Worm (Caenorhabditis elegans) whole organism, L1 larva: Measurements from ENCODE around the gene srj-23.

Experiments
- alr-1 ChIP-seq: fragments of 200-800 bp; sonication (Bioruptor generic); optimal IDR thresholded peaks from 2 replicates; lab custom pipeline; 2018; ENCODE audit warnings: borderline replicate concordance, mild to moderate bottlenecking, missing genetic modification characterization, missing compliant biosample characterization
- aly-2 ChIP-seq: fragments of 150-350 bp; optimal IDR thresholded peaks from 2 replicates; lab custom pipeline; 2014; ENCODE audit warnings: missing biosample characterization, missing genetic modification characterization
- ama-1 ChIP-seq: fragments of 150-350 bp; optimal IDR thresholded peaks from 2 replicates; lab custom pipeline; 2014
- blmp-1 ChIP-seq: fragments of 150-350 bp; optimal IDR thresholded peaks from 2 replicates; lab custom pipeline; 2014; ENCODE audit warnings: missing biosample characterization, missing genetic modification characterization
- ceh-88 ChIP-seq: fragments of 200-800 bp; sonication (Bioruptor generic); IDR thresholded peaks from 2 replicates; pipeline ENCODE4 v1.3.6; 2022; ENCODE audit warnings: missing genetic modification characterization, missing compliant biosample characterization
- dpl-1 ChIP-seq, 3 experiments: fragments of 150-350 bp in 2 of 3; sonication (generic microtip) in 1 of 3; optimal IDR thresholded peaks; 2 replicates each; lab custom pipeline; 2014 to 2017; ENCODE audit warnings: missing biosample characterization in 3 of 3, missing genetic modification characterization in 3 of 3, missing genetic modification reagents in 3 of 3
- efl-1 ChIP-seq, 4 experiments: fragments of 150-350 bp; optimal IDR thresholded peaks in 3 of 4; peaks in 1 of 4; 1 replicate in 1 of 4; 2 replicates in 3 of 4; lab custom pipeline; 2014; ENCODE audit warnings: missing biosample characterization in 2 of 4, missing genetic modification characterization in 2 of 4, missing genetic modification reagents in 2 of 4
- egl-27 ChIP-seq, 2 experiments: fragments of 150-350 bp in 1 of 2; sonication (generic microtip); optimal IDR thresholded peaks; 3 replicates each; lab custom pipeline; 2017 to 2018; ENCODE audit warnings: missing biosample characterization in 2 of 2, missing genetic modification characterization in 2 of 2, missing genetic modification reagents in 2 of 2
- elt-2 ChIP-seq: sonication (generic microtip); optimal IDR thresholded peaks from 2 replicates; lab custom pipeline; 2016; ENCODE audit warnings: missing genetic modification characterization, mild to moderate bottlenecking, inconsistent platforms, missing compliant biosample characterization, missing genetic modification reagents
- fkh-10 ChIP-seq: sonication (generic microtip); optimal IDR thresholded peaks from 2 replicates; lab custom pipeline; 2017; ENCODE audit warnings: missing biosample characterization, missing genetic modification reagents, missing genetic modification characterization
- fkh-4 ChIP-seq: sonication (generic microtip); optimal IDR thresholded peaks from 2 replicates; lab custom pipeline; 2016; ENCODE audit warnings: missing compliant biosample characterization, missing genetic modification characterization, borderline replicate concordance
- fkh-8 ChIP-seq: sonication (generic microtip); optimal IDR thresholded peaks from 2 replicates; lab custom pipeline; 2016; ENCODE audit warnings: mild to moderate bottlenecking, missing genetic modification characterization, missing compliant biosample characterization
- hpl-2 ChIP-seq: fragments of 150-350 bp; optimal IDR thresholded peaks from 2 replicates; lab custom pipeline; 2014; ENCODE audit warnings: missing biosample characterization, missing genetic modification reagents, missing genetic modification characterization
- irx-1 ChIP-seq: sonication (generic microtip); optimal IDR thresholded peaks from 2 replicates; lab custom pipeline; 2016; ENCODE audit warnings: missing genetic modification characterization, missing compliant biosample characterization
- jun-1 ChIP-seq: fragments of 150-350 bp; optimal IDR thresholded peaks from 2 replicates; lab custom pipeline; 2014; ENCODE audit warnings: missing biosample characterization, missing genetic modification reagents, missing genetic modification characterization
- lin-35 ChIP-seq, 2 experiments: fragments of 150-350 bp; optimal IDR thresholded peaks; 2 replicates each; lab custom pipeline; 2014; ENCODE audit warnings: missing biosample characterization in 2 of 2, missing genetic modification characterization in 2 of 2, missing genetic modification reagents in 2 of 2
- lin-39 ChIP-seq: fragments of 150-350 bp; optimal IDR thresholded peaks from 2 replicates; lab custom pipeline; 2014; ENCODE audit warnings: missing biosample characterization, missing genetic modification reagents, missing genetic modification characterization
- lir-3 ChIP-seq: sonication (generic microtip); optimal IDR thresholded peaks from 2 replicates; lab custom pipeline; 2016; ENCODE audit warnings: mild to moderate bottlenecking, missing genetic modification characterization, moderate library complexity, missing compliant biosample characterization; ENCODE audit not compliant: poor library complexity
- lsy-2 ChIP-seq, 2 experiments: fragments of 150-350 bp; optimal IDR thresholded peaks; 2 replicates each; lab custom pipeline; 2014; ENCODE audit warnings: missing biosample characterization in 2 of 2, missing genetic modification characterization in 2 of 2
- mab-9 ChIP-seq: fragments of 200-800 bp; sonication (Bioruptor generic); IDR thresholded peaks from 2 replicates; pipeline ENCODE4 v1.3.6; 2022; ENCODE audit warnings: missing genetic modification reagents, missing genetic modification characterization, missing compliant biosample characterization
- mef-2 ChIP-seq: fragments of 150-350 bp; optimal IDR thresholded peaks from 2 replicates; lab custom pipeline; 2014; ENCODE audit warnings: missing biosample characterization, missing genetic modification characterization
- mep-1 ChIP-seq: fragments of 150-350 bp; optimal IDR thresholded peaks from 2 replicates; lab custom pipeline; 2014; ENCODE audit warnings: missing biosample characterization, missing genetic modification characterization
- nhr-19 ChIP-seq: fragments of 200-800 bp; sonication (Bioruptor generic); conservative IDR thresholded peaks from 2 replicates; pipeline ENCODE4 v1.3.6; 2022; ENCODE audit warnings: missing genetic modification characterization, missing compliant biosample characterization
- nhr-20 ChIP-seq: sonication (generic microtip); optimal IDR thresholded peaks from 2 replicates; lab custom pipeline; 2016; ENCODE audit warnings: mild to moderate bottlenecking, missing genetic modification characterization, missing compliant biosample characterization
- nhr-237 ChIP-seq: fragments of 150-350 bp; optimal IDR thresholded peaks from 2 replicates; lab custom pipeline; 2014; ENCODE audit warnings: missing biosample characterization, missing genetic modification characterization
- nhr-28 ChIP-seq: fragments of 150-350 bp; optimal IDR thresholded peaks from 2 replicates; lab custom pipeline; 2014; ENCODE audit warnings: missing biosample characterization, missing genetic modification characterization
- nhr-71 ChIP-seq: sonication (generic microtip); optimal IDR thresholded peaks from 2 replicates; lab custom pipeline; 2016; ENCODE audit warnings: mild to moderate bottlenecking, missing genetic modification characterization, moderate library complexity, missing compliant biosample characterization
- nhr-76 ChIP-seq: sonication (generic microtip); optimal IDR thresholded peaks from 2 replicates; lab custom pipeline; 2017; ENCODE audit warnings: missing biosample characterization, missing genetic modification characterization
- nhr-77 ChIP-seq: fragments of 150-350 bp; optimal IDR thresholded peaks from 2 replicates; lab custom pipeline; 2014; ENCODE audit warnings: missing biosample characterization, missing genetic modification characterization
- nhr-84 ChIP-seq: sonication (generic microtip); optimal IDR thresholded peaks from 2 replicates; lab custom pipeline; 2017; ENCODE audit warnings: missing biosample characterization, missing genetic modification characterization
- nhr-85 ChIP-seq: sonication (generic microtip); peaks from one replicate; lab custom pipeline; 2016; ENCODE audit warnings: missing genetic modification characterization, inconsistent platforms, missing compliant biosample characterization
- pag-3 ChIP-seq: sonication (generic microtip); optimal IDR thresholded peaks from 2 replicates; lab custom pipeline; 2017; ENCODE audit warnings: missing genetic modification characterization, mild to moderate bottlenecking, missing compliant biosample characterization, antibody characterized with exemption, borderline replicate concordance; ENCODE audit not compliant: insufficient read depth
- pqm-1 ChIP-seq: sonication (generic microtip); optimal IDR thresholded peaks from 3 replicates; lab custom pipeline; 2017; ENCODE audit warnings: missing biosample characterization, missing genetic modification characterization
- snpc-4 ChIP-seq: fragments of 150-350 bp; optimal IDR thresholded peaks from 2 replicates; lab custom pipeline; 2014; ENCODE audit warnings: missing biosample characterization, missing genetic modification characterization
- swsn-7 ChIP-seq: sonication (generic microtip); optimal IDR thresholded peaks from 2 replicates; lab custom pipeline; 2016; ENCODE audit warnings: missing genetic modification characterization, missing compliant biosample characterization
- unc-130 ChIP-seq: fragments of 150-350 bp; optimal IDR thresholded peaks from 2 replicates; lab custom pipeline; 2017; ENCODE audit warnings: missing biosample characterization, missing genetic modification characterization, inconsistent platforms
- unc-62 ChIP-seq: fragments of 150-350 bp; optimal IDR thresholded peaks from 2 replicates; lab custom pipeline; 2014; ENCODE audit warnings: missing biosample characterization, missing genetic modification reagents, missing genetic modification characterization
- vab-15 ChIP-seq: sonication (generic microtip); optimal IDR thresholded peaks from 2 replicates; lab custom pipeline; 2017; ENCODE audit warnings: missing genotype, mild to moderate bottlenecking, missing genetic modification characterization, missing compliant biosample characterization
- xbp-1 ChIP-seq: sonication (generic microtip); optimal IDR thresholded peaks from 2 replicates; lab custom pipeline; 2016; ENCODE audit warnings: missing genetic modification characterization, missing compliant biosample characterization
- zag-1 ChIP-seq: fragments of 150-350 bp; optimal IDR thresholded peaks from 2 replicates; lab custom pipeline; 2014; ENCODE audit warnings: missing biosample characterization, missing genetic modification characterization

srj-23 gene

ce11 chrV:1456614-1457013, 5.2 kb downstream of the srj-23 start:
- TF ChIP-seq lin-35 (GFP tag; optimal IDR thresholded peaks at IDR 0.05; lab: Kevin White, UChicago) = peak in 1 of 2 experiments; percentile 16
- TF ChIP-seq lsy-2 (tag; optimal IDR thresholded peaks at IDR 0.05; lab: Kevin White, UChicago) = peak in 1 of 2 experiments; percentile 54
- no peak for TF ChIP-seq efl-1 (optimal IDR thresholded peaks at IDR 0.05; lab: Kevin White, UChicago)
- peak in 1 of 2 experiments; percentile 81 for TF ChIP-seq efl-1 (GFP tag; optimal IDR thresholded peaks at IDR 0.05 in 1 of 2; lab: Kevin White, UChicago)
- no peak for TF ChIP-seq egl-27 (tag; optimal IDR thresholded peaks at IDR 0.05; lab: Kevin White, UChicago)
- TF ChIP-seq, all 84 proteins: peak for 3

- TF ChIP-seq mep-1 (tag; lab: Kevin White, UChicago) = no peak
- TF ChIP-seq nhr-77 (tag; lab: Kevin White, UChicago) = no peak
- peak; percentile 18 for TF ChIP-seq nhr-20 (tag; lab: Kevin White, UChicago)
- peak; percentile 79 for TF ChIP-seq elt-2 (tag; lab: Kevin White, UChicago)
- peak; percentile 44 for TF ChIP-seq jun-1 (tag; lab: Kevin White, UChicago)
- TF ChIP-seq lin-35 (GFP tag; optimal IDR thresholded peaks at IDR 0.05; lab: Kevin White, UChicago) = peak in 1 of 2 experiments; percentile 12
- no peak for TF ChIP-seq efl-1 (optimal IDR thresholded peaks at IDR 0.05; lab: Kevin White, UChicago)
- peak in 1 of 2 experiments; percentile 91 for TF ChIP-seq efl-1 (GFP tag; optimal IDR thresholded peaks at IDR 0.05 in 1 of 2; lab: Kevin White, UChicago)
These were observed 8.0 kb downstream of the srj-23 start for ce11 chrV:1459374-1459926.

ce11 chrV:1460069-1460468, 8.6 kb downstream of the srj-23 start, which contains the start of gene hacd-1:
Gene hacd-1, plus strand, starts transcription at chrV:1460369.
- TF ChIP-seq snpc-4 (tag; lab: Kevin White, UChicago) (no peak), mab-9 (GFP tag; lab: Robert Waterston, UW) (no peak), nhr-85 (tag; lab: Kevin White, UChicago) (no peak), mef-2 (no peak), jun-1 (tag; lab: Kevin White, UChicago) (no peak), nhr-28 (tag; lab: Kevin White, UChicago) (no peak), fkh-4 (tag; lab: Kevin White, UChicago) (no peak), unc-62 (no peak), pag-3 (tag; lab: Kevin White, UChicago) (no peak), xbp-1 (tag; lab: Kevin White, UChicago) (no peak), nhr-84 (tag; lab: Kevin White, UChicago) (no peak), aly-2 (tag; lab: Kevin White, UChicago) (no peak)

ce11 chrV:1464543-1465040, 13.2 kb downstream of the srj-23 start, which contains the start of the genes fpn-1.2 and pqn-54:
Gene fpn-1.2, minus strand, starts transcription at chrV:1464699.
Gene pqn-54, plus strand, starts transcription at chrV:1464990.
- peak; percentile 10 for TF ChIP-seq elt-2 (tag; lab: Kevin White, UChicago)
- TF ChIP-seq nhr-71 = no peak

DNA sequence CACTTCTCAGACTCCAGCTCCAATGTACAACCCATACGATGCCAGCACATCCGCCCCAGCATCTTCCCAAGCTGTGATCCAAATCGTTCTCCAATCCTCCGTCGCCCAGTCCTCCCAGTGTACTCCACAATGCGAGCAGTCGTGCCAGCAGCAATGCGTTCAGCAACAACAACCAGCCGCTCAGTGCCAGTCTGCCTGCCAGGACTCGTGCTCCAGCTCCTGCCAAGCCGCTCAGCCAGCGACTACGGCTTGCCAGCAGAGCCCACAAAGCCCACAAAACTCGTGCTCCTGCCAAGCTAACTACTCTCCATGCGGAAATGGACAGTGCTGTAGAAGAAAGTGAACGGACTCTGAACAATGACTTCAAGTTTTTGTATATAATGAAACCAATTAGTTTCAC, 14.5 kb downstream of the srj-23 start:
- TF ChIP-seq efl-1 (optimal IDR thresholded peaks at IDR 0.05; lab: Kevin White, UChicago) = no peak
- TF ChIP-seq efl-1 (GFP tag; optimal IDR thresholded peaks at IDR 0.05 in 1 of 2; lab: Kevin White, UChicago) = peak in 1 of 2 experiments; percentile 40
- no peak for TF ChIP-seq pag-3 (tag; lab: Kevin White, UChicago)

DNA sequence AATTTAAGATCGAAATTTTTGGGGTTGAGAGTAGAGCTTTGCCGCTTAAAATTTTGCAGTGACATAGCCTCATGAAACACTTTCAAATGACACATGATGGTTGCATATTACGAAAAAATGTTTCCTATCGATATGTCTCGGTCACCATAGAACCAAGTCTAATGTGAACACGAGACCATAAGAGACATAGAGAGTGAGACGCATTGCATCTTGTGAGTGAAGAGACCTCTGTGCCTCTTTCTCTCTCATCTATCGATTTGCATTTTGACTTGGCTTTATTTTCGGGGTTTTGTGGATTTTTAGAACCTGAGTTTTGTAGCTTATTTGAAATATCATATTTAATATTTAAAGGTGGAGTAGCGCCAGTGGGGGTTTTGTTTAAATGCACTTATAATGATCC, 15.5 kb downstream of the srj-23 start:
- no peak for TF ChIP-seq fkh-10 (GFP tag; lab: Kevin White, UChicago)
- TF ChIP-seq nhr-76 = no peak
- TF ChIP-seq hpl-2 = no peak
- no peak for TF ChIP-seq nhr-237 (tag; lab: Kevin White, UChicago)
- no peak for TF ChIP-seq nhr-19
- peak; percentile 55 for TF ChIP-seq fkh-8 (tag; lab: Kevin White, UChicago)
- no peak for TF ChIP-seq irx-1 (tag; lab: Kevin White, UChicago)
- TF ChIP-seq swsn-7 = no peak
- no peak for TF ChIP-seq snpc-4 (tag; lab: Kevin White, UChicago)
- no peak for TF ChIP-seq alr-1 (tag; lab: Kevin White, UChicago)
- TF ChIP-seq ama-1 (lab: Kevin White, UChicago) = no peak
- TF ChIP-seq vab-15 (tag; lab: Kevin White, UChicago) = no peak
- no peak for TF ChIP-seq unc-130 (tag; lab: Kevin White, UChicago)
- peak; percentile 43 for TF ChIP-seq nhr-71
- peak in 1 of 3 experiments; percentile 30 for TF ChIP-seq dpl-1 (GFP tag; optimal IDR thresholded peaks at IDR 0.05; lab: Kevin White, UChicago)
- no peak for TF ChIP-seq blmp-1 (tag; lab: Kevin White, UChicago)
- no peak for TF ChIP-seq pqm-1
- TF ChIP-seq zag-1 = no peak
- TF ChIP-seq lin-39 (tag; lab: Kevin White, UChicago) = no peak
- no peak for TF ChIP-seq lir-3 (tag; lab: Kevin White, UChicago)
- TF ChIP-seq unc-62 = no peak
- TF ChIP-seq ceh-88 (GFP tag; lab: Robert Waterston, UW) = no peak
